Fruit fly (Drosophila melanogaster): ENCODE measurements around the gene CG12219.

DNA sequence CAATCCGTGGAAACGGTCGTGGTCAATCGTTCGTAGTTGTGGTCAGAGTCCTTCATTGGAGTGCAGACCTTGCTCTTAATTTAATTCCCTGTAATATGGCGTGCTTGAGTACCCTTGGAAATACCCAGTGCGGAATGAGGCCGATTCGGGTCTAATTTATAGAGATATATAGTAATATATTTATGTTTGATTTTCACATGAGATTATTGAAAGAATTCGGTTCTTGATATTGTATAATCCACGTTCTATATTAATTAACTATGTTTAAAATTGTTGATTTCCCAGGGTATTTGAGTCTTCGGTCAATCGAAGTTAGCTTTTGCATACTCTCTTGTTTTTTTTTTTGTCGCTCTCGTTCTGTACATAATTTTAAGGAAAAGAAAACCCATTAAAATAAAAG, 42.2 kb upstream of the CG12219 start:
- TF ChIP-seq hbn (GFP tag; IDR thresholded peaks at IDR 0.05; ENCODE audit: partially characterized antibody), result no peak
- no peak for TF ChIP-seq jumu (GFP tag; optimal IDR thresholded peaks at IDR 0.05)
- TF ChIP-seq unc-4 (GFP tag; IDR thresholded peaks at IDR 0.05; ENCODE audit: partially characterized antibody), result no peak
- TF ChIP-seq trh (GFP tag; optimal IDR thresholded peaks at IDR 0.05), result no peak
- TF ChIP-seq CG4730 (GFP tag; IDR thresholded peaks at IDR 0.05), result no peak
- no peak for TF ChIP-seq CG7745 (tag; optimal IDR thresholded peaks at IDR 0.05)
- no peak for TF ChIP-seq CG11093 (GFP tag; IDR thresholded peaks at IDR 0.05)
- TF ChIP-seq wdn (GFP tag; IDR thresholded peaks at IDR 0.05), result no peak
- TF ChIP-seq Opbp (GFP tag; IDR thresholded peaks at IDR 0.05; ENCODE audit: partially characterized antibody), result no peak
- no peak for TF ChIP-seq CG10321 (GFP tag; IDR thresholded peaks at IDR 0.05)
- TF ChIP-seq dpn (GFP tag; optimal IDR thresholded peaks at IDR 0.05), result no peak
- TF ChIP-seq ase (GFP tag; IDR thresholded peaks at IDR 0.05), result no peak
- TF ChIP-seq CG12104 (GFP tag; optimal IDR thresholded peaks at IDR 0.05), result no peak
- TF ChIP-seq CG30431 (GFP tag; optimal IDR thresholded peaks at IDR 0.05), result no peak
